Fruit fly (Drosophila melanogaster): ENCODE data around the gene Nelf-A.

Gene Nelf-A

DNA sequence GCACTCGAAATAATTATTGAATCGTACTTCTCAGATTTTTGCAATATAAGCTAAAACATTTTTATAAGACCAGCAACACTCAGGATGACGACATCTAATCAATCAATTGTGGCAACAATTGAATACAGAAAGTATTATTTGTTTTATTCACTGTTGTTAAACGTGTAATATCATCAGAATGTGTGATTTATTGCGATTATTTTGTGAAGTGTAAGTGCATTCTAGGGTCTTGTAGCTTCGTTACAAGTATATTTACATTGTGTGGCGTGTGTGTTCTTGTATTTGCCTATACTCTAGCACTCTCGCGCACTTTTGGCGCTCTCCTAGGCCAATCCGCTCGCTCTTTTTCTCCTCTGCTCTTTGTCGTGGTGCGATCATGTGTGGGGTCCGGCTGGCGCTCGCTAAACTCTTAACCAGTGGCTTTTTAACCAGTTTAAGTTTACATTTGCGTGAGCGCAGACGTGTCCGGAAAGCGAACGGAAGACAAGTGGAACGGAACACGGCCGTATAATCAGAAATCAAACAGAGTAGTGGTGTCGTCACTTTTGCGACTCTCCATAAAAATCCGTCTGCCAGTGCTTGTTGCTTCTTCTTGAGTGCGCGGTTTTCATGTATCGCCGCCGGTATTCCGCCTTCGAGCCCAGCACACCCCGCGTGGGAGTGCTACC is 18.9 kb upstream of the Nelf-A start (continued):
- TF ChIP-seq chm (GFP tag; IDR thresholded peaks at IDR 0.05) = no peak; the same call in 1 of the 2 replicates
- TF ChIP-seq nom (GFP tag; optimal IDR thresholded peaks at IDR 0.05) = peak; percentile 9
- TF ChIP-seq CG4707 (GFP tag; optimal IDR thresholded peaks at IDR 0.05) = peak; percentile 72
- TF ChIP-seq vfl (GFP tag; optimal IDR thresholded peaks at IDR 0.05) = peak; percentile 6
- TF ChIP-seq Usf (GFP tag; optimal IDR thresholded peaks at IDR 0.05) = peak; percentile 11
- TF ChIP-seq GATAe (GFP tag; conservative IDR thresholded peaks at IDR 0.05) = no peak; the same call in 1 of the 2 replicates
- TF ChIP-seq emc (GFP tag; optimal IDR thresholded peaks at IDR 0.05) = peak; percentile 25
- peak; percentile 29 for TF ChIP-seq CG4617 (GFP tag; optimal IDR thresholded peaks at IDR 0.05; ENCODE audit: borderline replicate concordance)
- TF ChIP-seq CG18619 (GFP tag; optimal IDR thresholded peaks at IDR 0.05) = peak; percentile 72
- TF ChIP-seq CG15696 (tag; optimal IDR thresholded peaks at IDR 0.05) = peak; percentile 57
- no peak for TF ChIP-seq CG15073 (GFP tag; optimal IDR thresholded peaks at IDR 0.05)
- peak; percentile 90 for TF ChIP-seq CG8924 (tag; optimal IDR thresholded peaks at IDR 0.05)
- peak; percentile 39 for TF ChIP-seq CG8290 (GFP tag; optimal IDR thresholded peaks at IDR 0.05)
- TF ChIP-seq CG8290 (tag; optimal IDR thresholded peaks at IDR 0.05) = peak in 1 of 2 experiments; percentile 84
- TF ChIP-seq ato (GFP tag; IDR thresholded peaks at IDR 0.05; ENCODE audit: partially characterized antibody) = no peak
- peak; percentile 92 for TF ChIP-seq Oli (tag; optimal IDR thresholded peaks at IDR 0.05)
- TF ChIP-seq lab (GFP tag; optimal IDR thresholded peaks at IDR 0.05) = peak; percentile 84
- TF ChIP-seq CG16815 (GFP tag; optimal IDR thresholded peaks at IDR 0.05) = peak; percentile 51
- peak; percentile 71 for TF ChIP-seq CG32772 (GFP tag; IDR thresholded peaks at IDR 0.05)
- no peak for TF ChIP-seq Doc2 (GFP tag; IDR thresholded peaks at IDR 0.05)
- peak; percentile 94 for TF ChIP-seq CG18262 (tag; optimal IDR thresholded peaks at IDR 0.05)
- TF ChIP-seq hb (GFP tag; IDR thresholded peaks at IDR 0.05; ENCODE audit: partially characterized antibody) = no peak
- TF ChIP-seq CG7987 (GFP tag; optimal IDR thresholded peaks at IDR 0.05) = peak; percentile 60
- peak; percentile 4 for TF ChIP-seq MESR4 (GFP tag; optimal IDR thresholded peaks at IDR 0.05)
- TF ChIP-seq CG4404 (GFP tag; IDR thresholded peaks at IDR 0.05) = peak; percentile 46; the same call in 1 of the 2 replicates
- peak; percentile 76 for TF ChIP-seq Chrac-16 (GFP tag; optimal IDR thresholded peaks at IDR 0.05)
- TF ChIP-seq run (tag; optimal IDR thresholded peaks at IDR 0.05) = peak; percentile 88
- peak; percentile 53 for TF ChIP-seq CG14441 (GFP tag; IDR thresholded peaks at IDR 0.05)
- TF ChIP-seq CG4282 (GFP tag; optimal IDR thresholded peaks at IDR 0.05) = peak; percentile 45
- peak; percentile 83 for TF ChIP-seq gcm2 (GFP tag; optimal IDR thresholded peaks at IDR 0.05)
- peak; percentile 94 for TF ChIP-seq nmo (GFP tag; optimal IDR thresholded peaks at IDR 0.05)
- TF ChIP-seq CG7786 (GFP tag; optimal IDR thresholded peaks at IDR 0.05) = peak; percentile 55
- TF ChIP-seq eve (GFP tag; optimal IDR thresholded peaks at IDR 0.05) = peak in 1 of 2 experiments; percentile 98
- peak; percentile 66 for TF ChIP-seq odd (GFP tag; optimal IDR thresholded peaks at IDR 0.05)
- TF ChIP-seq wdn (GFP tag; IDR thresholded peaks at IDR 0.05) = no peak
- peak; percentile 44; the same call in 1 of the 3 replicates for TF ChIP-seq Optix (GFP tag; IDR thresholded peaks at IDR 0.05)
- peak; percentile 76 for TF ChIP-seq CG6813 (GFP tag; optimal IDR thresholded peaks at IDR 0.05)
- TF ChIP-seq CG9215 (GFP tag; IDR thresholded peaks at IDR 0.05) = no peak
- peak; percentile 55 for TF ChIP-seq CG1024 (GFP tag; IDR thresholded peaks at IDR 0.05)
- TF ChIP-seq tio (GFP tag; optimal IDR thresholded peaks at IDR 0.05) = peak; percentile 84
- peak; percentile 96 for TF ChIP-seq Ets65A (GFP tag)
- TF ChIP-seq HmgD (GFP tag; optimal IDR thresholded peaks at IDR 0.05) = no peak
- peak; percentile 57 for TF ChIP-seq Ets97D (GFP tag; optimal IDR thresholded peaks at IDR 0.05)
- peak; percentile 52 for TF ChIP-seq pho (GFP tag; optimal IDR thresholded peaks at IDR 0.05)
- TF ChIP-seq sqz (GFP tag; optimal IDR thresholded peaks at IDR 0.05) = peak; percentile 37
- no peak for TF ChIP-seq NFAT (GFP tag; IDR thresholded peaks at IDR 0.05)
- no peak for TF ChIP-seq bigmax (GFP tag; optimal IDR thresholded peaks at IDR 0.05)
- TF ChIP-seq sisA (GFP tag; IDR thresholded peaks at IDR 0.05) = peak; percentile 78
- peak; percentile 53 for TF ChIP-seq ERR (GFP tag; optimal IDR thresholded peaks at IDR 0.05)
- TF ChIP-seq CG9727 (GFP tag; optimal IDR thresholded peaks at IDR 0.05) = peak; percentile 78
